Worm (Caenorhabditis elegans) whole organism, L4 larva: Measurements from ENCODE around the gene med-2.

Source experiments
- F26F4.8 ChIP-seq: fragments of 200-800 bp; sonication (Bioruptor generic); conservative IDR thresholded peaks from 2 replicates; pipeline ENCODE4 v1.3.6; 2022; ENCODE audit warnings: missing genetic modification characterization, missing compliant biosample characterization
- F37D6.2 ChIP-seq: sonication (generic microtip); optimal IDR thresholded peaks from 2 replicates; lab custom pipeline; 2016; ENCODE audit warnings: mild to moderate bottlenecking, missing genetic modification characterization, missing compliant biosample characterization
- F49E8.2 ChIP-seq: sonication (generic microtip); optimal IDR thresholded peaks from 2 replicates; lab custom pipeline; 2016; ENCODE audit warnings: missing compliant biosample characterization, mild to moderate bottlenecking, missing genetic modification characterization, borderline replicate concordance
- T20F7.1 ChIP-seq: fragments of 200-800 bp; sonication (Bioruptor generic); optimal IDR thresholded peaks from 2 replicates; lab custom pipeline; 2018; ENCODE audit warnings: mild to moderate bottlenecking, missing genetic modification characterization, missing compliant biosample characterization
- Y105C5A.15 ChIP-seq: fragments of 200-800 bp; sonication (Bioruptor generic); IDR thresholded peaks from 2 replicates; pipeline ENCODE4 v1.3.6; 2022; ENCODE audit warnings: missing genetic modification characterization, missing compliant biosample characterization
- Y48G9A.11 ChIP-seq: fragments of 200-800 bp; sonication (Bioruptor generic); IDR thresholded peaks from 2 replicates; pipeline ENCODE4 v1.3.6; 2022; ENCODE audit warnings: missing genetic modification reagents, missing genetic modification characterization, missing compliant biosample characterization
- ZK337.2 ChIP-seq: fragments of 200-800 bp; sonication (Bioruptor generic); IDR thresholded peaks from 2 replicates; pipeline ENCODE4 v1.3.6; 2022; ENCODE audit warnings: missing genetic modification reagents, missing genetic modification characterization, missing compliant biosample characterization
- aha-1 ChIP-seq: fragments of 150-350 bp; peaks from one replicate; lab custom pipeline; 2014; ENCODE audit warnings: missing biosample characterization, missing genetic modification characterization
- ama-1 ChIP-seq: fragments of 150-350 bp; optimal IDR thresholded peaks from 2 replicates; lab custom pipeline; 2014; ENCODE audit warnings: inconsistent platforms, mixed read lengths
- ceh-32 ChIP-seq: sonication (generic microtip); optimal IDR thresholded peaks from 2 replicates; lab custom pipeline; 2016; ENCODE audit warnings: mild to moderate bottlenecking, missing genetic modification characterization, missing compliant biosample characterization; ENCODE audit not compliant: poor library complexity
- ceh-44 ChIP-seq: fragments of 200-800 bp; sonication (Bioruptor generic); IDR thresholded peaks from 2 replicates; pipeline ENCODE4 v1.3.6; 2022; ENCODE audit warnings: missing genetic modification reagents, missing genetic modification characterization, missing compliant biosample characterization
- ceh-62 ChIP-seq: sonication (generic microtip); optimal IDR thresholded peaks from 2 replicates; lab custom pipeline; 2017; ENCODE audit warnings: missing biosample characterization, missing genetic modification characterization
- ces-1 ChIP-seq: fragments of 150-350 bp; sonication (generic microtip); optimal IDR thresholded peaks from 4 replicates; lab custom pipeline; 2014; ENCODE audit warnings: missing biosample characterization, missing genetic modification reagents, missing genetic modification characterization
- daf-16 ChIP-seq, 3 experiments: sonication (generic microtip); optimal IDR thresholded peaks; 2 replicates each; lab custom pipeline; 2016 to 2017; ENCODE audit warnings: missing genetic modification characterization in 3 of 3, missing genetic modification reagents in 3 of 3, mild to moderate bottlenecking in 2 of 3, missing compliant biosample characterization in 2 of 3, missing biosample characterization in 1 of 3, moderate library complexity in 1 of 3
- daf-19 ChIP-seq: fragments of 200-800 bp; sonication (Bioruptor generic); conservative IDR thresholded peaks from 2 replicates; pipeline ENCODE4 v1.3.6; 2022; ENCODE audit warnings: missing genetic modification characterization, missing compliant biosample characterization
- daf-8 ChIP-seq: fragments of 200-800 bp; sonication (Bioruptor generic); IDR thresholded peaks from 2 replicates; pipeline ENCODE4 v1.3.6; 2022; ENCODE audit warnings: missing genetic modification characterization, missing compliant biosample characterization
- dmd-6 ChIP-seq: fragments of 200-800 bp; sonication (Bioruptor generic); IDR thresholded peaks from 2 replicates; pipeline ENCODE4 v1.3.6; 2022; ENCODE audit warnings: missing genetic modification reagents, missing genetic modification characterization, missing compliant biosample characterization
- dmd-9 ChIP-seq: fragments of 200-800 bp; sonication (Bioruptor generic); IDR thresholded peaks from 2 replicates; pipeline ENCODE4 v1.3.6; 2022; ENCODE audit warnings: missing genetic modification reagents, missing genetic modification characterization, missing compliant biosample characterization
- dve-1 ChIP-seq: sonication (generic microtip); optimal IDR thresholded peaks from 2 replicates; lab custom pipeline; 2017; ENCODE audit warnings: antibody characterized with exemption, mild to moderate bottlenecking, missing genetic modification characterization, missing compliant biosample characterization; ENCODE audit not compliant: insufficient read depth
- hif-1 ChIP-seq, 2 experiments: sonication (generic microtip); optimal IDR thresholded peaks; 2 replicates each; lab custom pipeline; 2016 to 2017; ENCODE audit warnings: missing compliant biosample characterization in 2 of 2, missing genetic modification characterization in 2 of 2, missing genetic modification reagents in 2 of 2, missing genotype in 2 of 2, mild to moderate bottlenecking in 1 of 2
- hlh-30 ChIP-seq: sonication (generic microtip); optimal IDR thresholded peaks from 2 replicates; lab custom pipeline; 2017; ENCODE audit warnings: antibody characterized with exemption, mild to moderate bottlenecking, missing genetic modification characterization, missing compliant biosample characterization; ENCODE audit not compliant: insufficient read depth
- lin-38 ChIP-seq: fragments of 200-800 bp; sonication (Bioruptor generic); IDR thresholded peaks from 2 replicates; pipeline ENCODE4 v1.3.6; 2022; ENCODE audit warnings: missing genetic modification reagents, missing genetic modification characterization, missing compliant biosample characterization
- lsy-2 ChIP-seq, 2 experiments: fragments of 150-350 bp in 1 of 2; sonication (generic microtip) in 1 of 2; optimal IDR thresholded peaks; 2 replicates each; lab custom pipeline; 2014 to 2017; ENCODE audit warnings: missing biosample characterization in 2 of 2, missing genetic modification characterization in 2 of 2
- mdt-29 ChIP-seq: fragments of 200-800 bp; sonication (Bioruptor generic); IDR thresholded peaks from 2 replicates; pipeline ENCODE4 v1.3.6; 2022; ENCODE audit warnings: missing genetic modification reagents, missing genetic modification characterization, missing compliant biosample characterization
- mep-1 ChIP-seq: fragments of 150-350 bp; sonication (generic microtip); optimal IDR thresholded peaks from 3 replicates; lab custom pipeline; 2014; ENCODE audit warnings: missing biosample characterization, missing genetic modification characterization
- mxl-3 ChIP-seq: fragments of 200-800 bp; sonication (Bioruptor generic); optimal IDR thresholded peaks from 2 replicates; lab custom pipeline; 2018; ENCODE audit warnings: mild to moderate bottlenecking, missing genetic modification characterization, missing compliant biosample characterization
- nhr-102 ChIP-seq: sonication (generic microtip); optimal IDR thresholded peaks from 2 replicates; lab custom pipeline; 2016; ENCODE audit warnings: mild to moderate bottlenecking, missing genetic modification characterization, moderate library complexity, missing compliant biosample characterization
- pha-4 ChIP-seq, 2 experiments: fragments of 150-350 bp in 1 of 2; fragments of 200-800 bp in 1 of 2; sonication (Bioruptor generic) in 1 of 2; IDR thresholded peaks in 1 of 2; optimal IDR thresholded peaks in 1 of 2; 2 replicates each; pipeline versions ENCODE4 v1.3.6 to Lab custom; 2014 to 2022; ENCODE audit warnings: missing genetic modification characterization in 2 of 2, missing genetic modification reagents in 2 of 2, missing biosample characterization in 1 of 2, missing compliant biosample characterization in 1 of 2
- pqm-1 ChIP-seq: sonication (generic microtip); optimal IDR thresholded peaks from 2 replicates; lab custom pipeline; 2017; ENCODE audit warnings: missing biosample characterization, missing genetic modification characterization
- rbr-2 ChIP-seq: sonication (generic microtip); optimal IDR thresholded peaks from 2 replicates; lab custom pipeline; 2016; ENCODE audit warnings: missing genotype, missing genetic modification characterization, missing compliant biosample characterization
- snpc-4 ChIP-seq: fragments of 150-350 bp; optimal IDR thresholded peaks from 2 replicates; lab custom pipeline; 2014; ENCODE audit warnings: missing biosample characterization, missing genetic modification characterization
- unc-62 ChIP-seq, 3 experiments: fragments of 150-350 bp in 1 of 3; sonication (generic microtip); optimal IDR thresholded peaks in 2 of 3; peaks in 1 of 3; 1 replicate in 1 of 3; 2 replicates in 2 of 3; lab custom pipeline; 2014 to 2017; ENCODE audit warnings: missing biosample characterization in 3 of 3, missing genetic modification characterization in 3 of 3, missing genetic modification reagents in 3 of 3, missing genotype in 1 of 3
- zfp-3 ChIP-seq: fragments of 200-800 bp; sonication (Bioruptor generic); conservative IDR thresholded peaks from 2 replicates; pipeline ENCODE4 v1.3.6; 2022; ENCODE audit warnings: missing genetic modification reagents, missing genetic modification characterization, missing compliant biosample characterization
- zip-11 ChIP-seq: fragments of 200-800 bp; sonication (Bioruptor generic); IDR thresholded peaks from 2 replicates; pipeline ENCODE4 v1.3.6; 2022; ENCODE audit warnings: missing genetic modification characterization, missing compliant biosample characterization
- zip-2 ChIP-seq: fragments of 150-350 bp; optimal IDR thresholded peaks from 2 replicates; lab custom pipeline; 2014; ENCODE audit warnings: missing biosample characterization, missing genetic modification characterization

Gene med-2

DNA sequence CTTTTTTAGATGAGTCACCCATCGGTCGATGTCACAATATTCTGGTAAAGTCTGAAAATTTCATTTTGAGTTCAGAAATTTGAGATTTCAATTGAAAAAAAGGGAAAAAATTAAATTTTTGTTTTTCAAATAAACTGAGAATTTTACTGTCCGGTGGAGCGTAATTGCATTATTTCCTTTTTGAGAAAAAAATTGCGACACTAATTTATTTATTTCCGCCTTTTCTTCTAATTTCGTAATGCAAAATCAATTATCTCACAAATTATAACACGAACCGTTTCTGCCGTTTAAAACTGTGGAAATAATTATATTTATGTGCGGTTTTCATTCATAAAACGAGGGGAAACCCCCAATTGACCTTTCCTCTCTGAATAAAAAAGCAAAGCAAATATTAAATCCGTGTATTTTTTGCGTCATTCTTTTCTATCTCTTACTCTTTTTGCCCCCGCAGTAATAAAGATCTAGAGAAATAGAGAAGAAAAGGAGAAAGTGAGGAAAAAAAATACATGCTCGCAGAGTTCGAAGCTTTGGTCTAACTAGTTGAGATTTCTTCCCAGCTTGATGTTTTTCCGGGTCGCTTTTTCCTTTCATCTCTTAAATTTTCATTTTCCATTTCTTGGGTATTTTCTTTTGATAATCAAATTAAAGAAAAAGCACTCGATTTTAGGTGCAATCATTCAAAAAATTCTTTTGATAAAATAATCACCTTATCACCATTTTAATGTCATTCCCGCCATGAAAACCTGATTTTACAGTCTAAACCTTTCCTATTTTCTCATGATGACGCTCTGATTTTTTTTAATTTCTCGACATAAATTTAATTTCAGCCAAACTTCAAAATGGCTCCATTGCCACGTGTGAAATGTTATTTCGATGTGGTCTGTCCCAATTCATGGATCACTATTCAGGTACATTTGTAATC is 19.0 kb downstream of the med-2 start, which contains the start of the genes brc-2 and T07E3.3:
Gene brc-2, minus strand, starts transcription at position 51 of the 922 bp plus-strand sequence.
Gene T07E3.3, plus strand, starts transcription at position 822 of the 922 bp plus-strand sequence.
- no peak for TF ChIP-seq hif-1 (tag; optimal IDR thresholded peaks at IDR 0.05; lab: Kevin White, UChicago)
- no peak for TF ChIP-seq daf-8 (GFP tag; lab: Robert Waterston, UW)
- TF ChIP-seq daf-19: no peak
- TF ChIP-seq ces-1: no peak
- no peak for TF ChIP-seq zip-11 (GFP tag; lab: Robert Waterston, UW)
- no peak for TF ChIP-seq zfp-3 (GFP tag; lab: Robert Waterston, UW)
- no peak for TF ChIP-seq dmd-9 (GFP tag; lab: Robert Waterston, UW)
- TF ChIP-seq unc-62 (GFP tag; optimal IDR thresholded peaks at IDR 0.05 in 1 of 2; lab: Kevin White, UChicago): no peak
- TF ChIP-seq unc-62 (tag; optimal IDR thresholded peaks at IDR 0.05; lab: Kevin White, UChicago): no peak
- no peak for TF ChIP-seq mdt-29 (GFP tag; lab: Robert Waterston, UW)
- TF ChIP-seq ceh-44 (GFP tag; lab: Robert Waterston, UW): no peak
- TF ChIP-seq mxl-3: no peak
- TF ChIP-seq dmd-6 (GFP tag; lab: Robert Waterston, UW): peak; percentile 40; the same call in 1 of the 2 replicates
- no peak for TF ChIP-seq Y48G9A.11
- TF ChIP-seq rbr-2 (tag; lab: Kevin White, UChicago): no peak
- TF ChIP-seq Y105C5A.15 (GFP tag; lab: Robert Waterston, UW): no peak
- no peak for TF ChIP-seq mep-1 (tag; lab: Kevin White, UChicago)
- no peak for TF ChIP-seq pha-4 (GFP tag; IDR thresholded peaks at IDR 0.05; lab: Robert Waterston, UW)
- TF ChIP-seq pha-4 (tag; optimal IDR thresholded peaks at IDR 0.05; lab: Kevin White, UChicago): no peak
- no peak for TF ChIP-seq ama-1
- TF ChIP-seq aha-1 (tag; lab: Kevin White, UChicago): peak; percentile 74
- TF ChIP-seq nhr-102 (tag; lab: Kevin White, UChicago): no peak
- TF ChIP-seq lin-38 (GFP tag; lab: Robert Waterston, UW): peak; percentile 61
- TF ChIP-seq pqm-1 (tag; lab: Kevin White, UChicago): peak; percentile 17
- TF ChIP-seq hlh-30: no peak
- TF ChIP-seq lsy-2 (tag; optimal IDR thresholded peaks at IDR 0.05; lab: Kevin White, UChicago): peak in 1 of 2 experiments; percentile 37
- no peak for TF ChIP-seq F26F4.8 (GFP tag; lab: Robert Waterston, UW)

DNA sequence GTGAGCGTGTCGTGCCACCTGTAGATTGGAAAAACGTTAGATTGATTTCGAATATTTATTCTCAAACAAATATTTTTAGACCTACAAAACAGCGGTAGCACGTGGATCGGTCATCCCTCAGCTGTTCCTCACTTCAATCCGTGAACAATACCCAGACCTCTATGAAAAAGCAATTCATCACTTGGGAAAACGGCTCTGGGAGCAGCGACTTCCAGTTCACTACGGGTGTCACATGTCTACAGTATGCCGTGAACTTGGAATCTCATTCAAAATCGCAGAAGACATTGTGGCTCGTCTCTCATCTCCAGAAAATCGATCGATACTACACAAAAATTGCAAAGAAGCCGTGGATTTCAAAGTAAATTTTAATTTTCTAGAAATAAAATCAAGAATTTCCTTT is 20.2 kb downstream of the med-2 start:
- TF ChIP-seq dmd-6 (GFP tag; lab: Robert Waterston, UW): peak; percentile 13; the same call in 1 of the 2 replicates
- no peak for TF ChIP-seq dve-1 (tag; lab: Kevin White, UChicago)

DNA sequence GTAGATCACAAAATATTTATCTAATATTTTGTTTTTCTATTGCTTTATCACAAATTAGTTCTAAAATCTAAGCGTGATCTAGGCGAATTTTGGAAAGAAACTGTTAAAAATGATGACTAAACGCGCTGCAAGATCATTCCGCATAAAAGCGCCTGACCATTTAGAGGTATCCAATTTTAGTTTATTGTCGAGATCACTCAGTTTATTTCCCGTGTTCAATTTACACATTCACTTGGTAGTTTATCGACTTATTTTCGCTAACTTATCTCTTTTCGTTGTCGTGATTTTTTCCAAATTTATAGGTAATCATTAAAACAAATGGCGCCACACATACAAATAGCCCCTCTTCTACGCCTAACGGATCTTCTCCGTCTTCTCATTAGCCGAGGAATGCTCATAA is 22.1 kb downstream of the med-2 start, which contains the start of gene T07E3.2:
Gene T07E3.2, plus strand, starts transcription at position 301 of the 400 bp plus-strand sequence.
- TF ChIP-seq rbr-2 (tag; lab: Kevin White, UChicago) (no peak), F37D6.2 (tag; lab: Kevin White, UChicago) (no peak), ama-1 (no peak), zip-2 (tag; lab: Kevin White, UChicago) (no peak), daf-16 (GFP tag; optimal IDR thresholded peaks at IDR 0.05; lab: Kevin White, UChicago) (no peak), daf-16 (tag; optimal IDR thresholded peaks at IDR 0.05; lab: Kevin White, UChicago) (no peak), hlh-30 (no peak), ZK337.2 (no peak), F49E8.2 (tag; lab: Kevin White, UChicago) (no peak), ceh-32 (tag; lab: Kevin White, UChicago) (no peak), snpc-4 (tag; lab: Kevin White, UChicago) (no peak), ceh-62 (tag; lab: Kevin White, UChicago) (no peak), T20F7.1 (no peak)
